Worm (Caenorhabditis elegans) whole organism, L1 larva: Measurements from ENCODE around the gene Y40A1A.2.

ENCODE experiments used
- C34B4.2 ChIP-seq: sonication (generic microtip); optimal IDR thresholded peaks from 2 replicates; lab custom pipeline; 2017; ENCODE audit warnings: mild to moderate bottlenecking, missing genetic modification characterization, missing compliant biosample characterization
- F16B12.6 ChIP-seq: fragments of 150-350 bp; optimal IDR thresholded peaks from 2 replicates; lab custom pipeline; 2014; ENCODE audit warnings: missing biosample characterization, missing genetic modification characterization
- alr-1 ChIP-seq: fragments of 200-800 bp; sonication (Bioruptor generic); optimal IDR thresholded peaks from 2 replicates; lab custom pipeline; 2018; ENCODE audit warnings: borderline replicate concordance, mild to moderate bottlenecking, missing genetic modification characterization, missing compliant biosample characterization
- aly-2 ChIP-seq: fragments of 150-350 bp; optimal IDR thresholded peaks from 2 replicates; lab custom pipeline; 2014; ENCODE audit warnings: missing biosample characterization, missing genetic modification characterization
- blmp-1 ChIP-seq: fragments of 150-350 bp; optimal IDR thresholded peaks from 2 replicates; lab custom pipeline; 2014; ENCODE audit warnings: missing biosample characterization, missing genetic modification characterization
- ceh-63 ChIP-seq: fragments of 200-800 bp; sonication (Bioruptor generic); optimal IDR thresholded peaks from 2 replicates; lab custom pipeline; 2018; ENCODE audit warnings: mild to moderate bottlenecking, missing genetic modification characterization, missing compliant biosample characterization
- ceh-8 ChIP-seq: fragments of 200-800 bp; sonication (Bioruptor generic); optimal IDR thresholded peaks from 2 replicates; lab custom pipeline; 2018; ENCODE audit warnings: mild to moderate bottlenecking, missing genetic modification characterization, moderate library complexity, missing compliant biosample characterization
- ceh-82 ChIP-seq, 3 experiments: fragments of 150-350 bp in 1 of 3; sonication (generic microtip) in 2 of 3; optimal IDR thresholded peaks; 2 replicates each; lab custom pipeline; 2014 to 2017; ENCODE audit warnings: missing biosample characterization in 3 of 3, missing genetic modification characterization in 3 of 3
- dpl-1 ChIP-seq, 3 experiments: fragments of 150-350 bp in 2 of 3; sonication (generic microtip) in 1 of 3; optimal IDR thresholded peaks; 2 replicates each; lab custom pipeline; 2014 to 2017; ENCODE audit warnings: missing biosample characterization in 3 of 3, missing genetic modification characterization in 3 of 3, missing genetic modification reagents in 3 of 3
- efl-1 ChIP-seq, 4 experiments: fragments of 150-350 bp; optimal IDR thresholded peaks in 3 of 4; peaks in 1 of 4; 1 replicate in 1 of 4; 2 replicates in 3 of 4; lab custom pipeline; 2014; ENCODE audit warnings: missing biosample characterization in 2 of 4, missing genetic modification characterization in 2 of 4, missing genetic modification reagents in 2 of 4
- egl-13 ChIP-seq: sonication (generic microtip); optimal IDR thresholded peaks from 2 replicates; lab custom pipeline; 2016; ENCODE audit warnings: missing genotype, missing genetic modification reagents, missing genetic modification characterization, missing compliant biosample characterization
- elt-2 ChIP-seq: sonication (generic microtip); optimal IDR thresholded peaks from 2 replicates; lab custom pipeline; 2016; ENCODE audit warnings: missing genetic modification characterization, mild to moderate bottlenecking, inconsistent platforms, missing compliant biosample characterization, missing genetic modification reagents
- fkh-10 ChIP-seq: sonication (generic microtip); optimal IDR thresholded peaks from 2 replicates; lab custom pipeline; 2017; ENCODE audit warnings: missing biosample characterization, missing genetic modification reagents, missing genetic modification characterization
- fkh-8 ChIP-seq: sonication (generic microtip); optimal IDR thresholded peaks from 2 replicates; lab custom pipeline; 2016; ENCODE audit warnings: mild to moderate bottlenecking, missing genetic modification characterization, missing compliant biosample characterization
- grh-1 ChIP-seq: fragments of 200-800 bp; sonication (Bioruptor generic); IDR thresholded peaks from 2 replicates; pipeline ENCODE4 v1.3.6; 2022; ENCODE audit warnings: missing genetic modification reagents, missing genetic modification characterization, missing compliant biosample characterization
- hlh-4 ChIP-seq: sonication (generic microtip); optimal IDR thresholded peaks from 2 replicates; lab custom pipeline; 2016; ENCODE audit warnings: mild to moderate bottlenecking, missing genetic modification characterization, missing compliant biosample characterization
- irx-1 ChIP-seq: sonication (generic microtip); optimal IDR thresholded peaks from 2 replicates; lab custom pipeline; 2016; ENCODE audit warnings: missing genetic modification characterization, missing compliant biosample characterization
- jun-1 ChIP-seq: fragments of 150-350 bp; optimal IDR thresholded peaks from 2 replicates; lab custom pipeline; 2014; ENCODE audit warnings: missing biosample characterization, missing genetic modification reagents, missing genetic modification characterization
- lin-14 ChIP-seq: fragments of 200-800 bp; sonication (Bioruptor generic); optimal IDR thresholded peaks from 2 replicates; lab custom pipeline; 2018; ENCODE audit warnings: mild to moderate bottlenecking, missing genetic modification characterization, moderate library complexity, missing compliant biosample characterization
- lin-39 ChIP-seq: fragments of 150-350 bp; optimal IDR thresholded peaks from 2 replicates; lab custom pipeline; 2014; ENCODE audit warnings: missing biosample characterization, missing genetic modification reagents, missing genetic modification characterization
- lsy-2 ChIP-seq, 2 experiments: fragments of 150-350 bp; optimal IDR thresholded peaks; 2 replicates each; lab custom pipeline; 2014; ENCODE audit warnings: missing biosample characterization in 2 of 2, missing genetic modification characterization in 2 of 2
- mab-9 ChIP-seq: fragments of 200-800 bp; sonication (Bioruptor generic); IDR thresholded peaks from 2 replicates; pipeline ENCODE4 v1.3.6; 2022; ENCODE audit warnings: missing genetic modification reagents, missing genetic modification characterization, missing compliant biosample characterization
- mef-2 ChIP-seq: fragments of 150-350 bp; optimal IDR thresholded peaks from 2 replicates; lab custom pipeline; 2014; ENCODE audit warnings: missing biosample characterization, missing genetic modification characterization
- mep-1 ChIP-seq: fragments of 150-350 bp; optimal IDR thresholded peaks from 2 replicates; lab custom pipeline; 2014; ENCODE audit warnings: missing biosample characterization, missing genetic modification characterization
- nhr-11 ChIP-seq: fragments of 150-350 bp; optimal IDR thresholded peaks from 2 replicates; lab custom pipeline; 2014; ENCODE audit warnings: missing biosample characterization, missing genetic modification characterization
- nhr-28 ChIP-seq: fragments of 150-350 bp; optimal IDR thresholded peaks from 2 replicates; lab custom pipeline; 2014; ENCODE audit warnings: missing biosample characterization, missing genetic modification characterization
- pqm-1 ChIP-seq: sonication (generic microtip); optimal IDR thresholded peaks from 3 replicates; lab custom pipeline; 2017; ENCODE audit warnings: missing biosample characterization, missing genetic modification characterization
- skn-1 ChIP-seq: fragments of 150-350 bp; optimal IDR thresholded peaks from 2 replicates; lab custom pipeline; 2014; ENCODE audit warnings: missing biosample characterization, missing genetic modification characterization
- sox-4 ChIP-seq: sonication (generic microtip); optimal IDR thresholded peaks from 2 replicates; lab custom pipeline; 2016; ENCODE audit warnings: missing genetic modification characterization, missing compliant biosample characterization
- sptf-1 ChIP-seq: fragments of 150-350 bp; optimal IDR thresholded peaks from 2 replicates; lab custom pipeline; 2014; ENCODE audit warnings: missing biosample characterization, missing genetic modification characterization
- swsn-7 ChIP-seq: sonication (generic microtip); optimal IDR thresholded peaks from 2 replicates; lab custom pipeline; 2016; ENCODE audit warnings: missing genetic modification characterization, missing compliant biosample characterization
- unc-30 ChIP-seq: sonication (generic microtip); optimal IDR thresholded peaks from 2 replicates; lab custom pipeline; 2017; ENCODE audit warnings: missing biosample characterization, missing genetic modification characterization
- unc-62 ChIP-seq: fragments of 150-350 bp; optimal IDR thresholded peaks from 2 replicates; lab custom pipeline; 2014; ENCODE audit warnings: missing biosample characterization, missing genetic modification reagents, missing genetic modification characterization
- unc-98 ChIP-seq: fragments of 200-800 bp; sonication (Bioruptor generic); IDR thresholded peaks from 2 replicates; pipeline ENCODE4 v1.3.6; 2022; ENCODE audit warnings: missing genetic modification characterization, missing compliant biosample characterization
- vab-15 ChIP-seq: sonication (generic microtip); optimal IDR thresholded peaks from 2 replicates; lab custom pipeline; 2017; ENCODE audit warnings: missing genotype, mild to moderate bottlenecking, missing genetic modification characterization, missing compliant biosample characterization
- xbp-1 ChIP-seq: sonication (generic microtip); optimal IDR thresholded peaks from 2 replicates; lab custom pipeline; 2016; ENCODE audit warnings: missing genetic modification characterization, missing compliant biosample characterization
- ztf-4 ChIP-seq: fragments of 150-350 bp; optimal IDR thresholded peaks from 2 replicates; lab custom pipeline; 2014; ENCODE audit warnings: missing biosample characterization, missing genetic modification characterization

Gene Y40A1A.2

ce11 chrX:1989576-1989975 lies 958 bp upstream of the Y40A1A.2 start, which contains the start of gene meg-3 (continued):
- no peak for TF ChIP-seq egl-13 (tag; lab: Kevin White, UChicago)
- TF ChIP-seq alr-1, result no peak
- no peak for TF ChIP-seq sptf-1 (tag; lab: Kevin White, UChicago)
- TF ChIP-seq ztf-4 (tag; lab: Kevin White, UChicago), result no peak
- no peak for TF ChIP-seq sox-4 (tag; lab: Kevin White, UChicago)
- peak in 1 of 3 experiments; percentile 6 for TF ChIP-seq ceh-82 (tag; optimal IDR thresholded peaks at IDR 0.05; lab: Kevin White, UChicago)
- TF ChIP-seq skn-1 (tag; lab: Kevin White, UChicago), result no peak

ce11 chrX:1997934-1998333 lies 7.4 kb downstream of the Y40A1A.2 start, which contains the start of gene Y40A1A.3:
Y40A1A.3 (minus strand) TSS chrX:1998034.
- TF ChIP-seq unc-98 (no peak), unc-62 (GFP tag; lab: Kevin White, UChicago) (no peak), hlh-4 (no peak), lin-14 (no peak), dpl-1 (GFP tag; optimal IDR thresholded peaks at IDR 0.05; lab: Kevin White, UChicago) (no peak), sox-4 (tag; lab: Kevin White, UChicago) (no peak), jun-1 (tag; lab: Kevin White, UChicago) (no peak), grh-1 (GFP tag; lab: Robert Waterston, UW) (no peak), C34B4.2 (tag; lab: Kevin White, UChicago) (no peak), sptf-1 (tag; lab: Kevin White, UChicago) (no peak), mef-2 (no peak), mab-9 (GFP tag; lab: Robert Waterston, UW) (no peak), egl-13 (tag; lab: Kevin White, UChicago) (no peak), irx-1 (no peak), lsy-2 (tag; optimal IDR thresholded peaks at IDR 0.05; lab: Kevin White, UChicago) (no peak), lin-39 (tag; lab: Kevin White, UChicago) (no peak), nhr-11 (tag; lab: Kevin White, UChicago) (no peak), vab-15 (no peak), swsn-7 (tag; lab: Kevin White, UChicago) (no peak)
- TF ChIP-seq, all 84 proteins: peak for 0

ce11 chrX:1998825-1999224 lies 8.3 kb downstream of the Y40A1A.2 start:
- TF ChIP-seq xbp-1 (no peak), aly-2 (tag; lab: Kevin White, UChicago) (no peak)

- TF ChIP-seq ztf-4 (tag; lab: Kevin White, UChicago) (no peak), elt-2 (no peak), pqm-1 (tag; lab: Kevin White, UChicago) (no peak), F16B12.6 (tag; lab: Kevin White, UChicago) (no peak), lsy-2 (tag; optimal IDR thresholded peaks at IDR 0.05; lab: Kevin White, UChicago) (no peak), unc-30 (no peak), ceh-8 (GFP tag; lab: Kevin White, UChicago) (no peak), egl-13 (tag; lab: Kevin White, UChicago) (no peak), mep-1 (tag; lab: Kevin White, UChicago) (no peak), blmp-1 (tag; lab: Kevin White, UChicago) (no peak), skn-1 (tag; lab: Kevin White, UChicago) (no peak), ceh-63 (GFP tag; lab: Kevin White, UChicago) (no peak), sox-4 (tag; lab: Kevin White, UChicago) (no peak), nhr-28 (tag; lab: Kevin White, UChicago) (no peak)
- TF ChIP-seq, all 84 proteins: peak for 0
These were observed 10.0 kb downstream of the Y40A1A.2 start for ce11 chrX:2000517-2000916.

ce11 chrX:2012491-2013201 lies 22.1 kb downstream of the Y40A1A.2 start, which contains the start of gene Y102A11A.9:
Y102A11A.9 (plus strand) TSS chrX:2013151.
- TF ChIP-seq fkh-10 (GFP tag; lab: Kevin White, UChicago) (no peak), fkh-8 (tag; lab: Kevin White, UChicago) (peak; percentile 63), efl-1 (optimal IDR thresholded peaks at IDR 0.05; lab: Kevin White, UChicago) (no peak), efl-1 (GFP tag; optimal IDR thresholded peaks at IDR 0.05 in 1 of 2; lab: Kevin White, UChicago) (peak in 1 of 2 experiments; percentile 90), skn-1 (tag; lab: Kevin White, UChicago) (peak; percentile 25)
